Worm (Caenorhabditis elegans) whole organism, L3 larva: ENCODE measurements around the gene acp-4.

Source experiments
- R02D3.7 ChIP-seq: fragments of 150-350 bp; optimal IDR thresholded peaks from 2 replicates; lab custom pipeline; 2014; ENCODE audit warnings: missing biosample characterization, missing genetic modification characterization
- aly-2 ChIP-seq: fragments of 150-350 bp; optimal IDR thresholded peaks from 2 replicates; lab custom pipeline; 2014; ENCODE audit warnings: missing biosample characterization, missing genetic modification characterization
- ama-1 ChIP-seq: fragments of 150-350 bp; optimal IDR thresholded peaks from 2 replicates; lab custom pipeline; 2018
- ceh-16 ChIP-seq: sonication (generic microtip); optimal IDR thresholded peaks from 2 replicates; lab custom pipeline; 2017; ENCODE audit warnings: missing biosample characterization, missing genetic modification characterization
- ceh-28 ChIP-seq: fragments of 150-350 bp; optimal IDR thresholded peaks from 2 replicates; lab custom pipeline; 2014; ENCODE audit warnings: missing biosample characterization, missing genetic modification reagents, missing genetic modification characterization
- ceh-9 ChIP-seq: sonication (generic microtip); optimal IDR thresholded peaks from 2 replicates; lab custom pipeline; 2018; ENCODE audit warnings: missing biosample characterization, missing genetic modification characterization
- egl-27 ChIP-seq: sonication (generic microtip); optimal IDR thresholded peaks from 4 replicates; lab custom pipeline; 2017; ENCODE audit warnings: missing biosample characterization, missing genetic modification reagents, missing genetic modification characterization
- elt-1 ChIP-seq: fragments of 150-350 bp; optimal IDR thresholded peaks from 2 replicates; lab custom pipeline; 2014; ENCODE audit warnings: missing biosample characterization, missing genetic modification characterization
- elt-3 ChIP-seq, 3 experiments: fragments of 150-350 bp in 1 of 3; sonication (generic microtip) in 2 of 3; optimal IDR thresholded peaks; 2 replicates in 2 of 3; 4 replicates in 1 of 3; lab custom pipeline; 2014 to 2017; ENCODE audit warnings: missing biosample characterization in 3 of 3, missing genetic modification characterization in 3 of 3
- fkh-10 ChIP-seq: sonication (generic microtip); optimal IDR thresholded peaks from 2 replicates; lab custom pipeline; 2017; ENCODE audit warnings: missing biosample characterization, missing genetic modification reagents, missing genetic modification characterization
- fkh-2 ChIP-seq: fragments of 150-350 bp; optimal IDR thresholded peaks from 2 replicates; lab custom pipeline; 2014; ENCODE audit warnings: missing biosample characterization, missing genetic modification reagents, missing genetic modification characterization
- fos-1 ChIP-seq: fragments of 150-350 bp; optimal IDR thresholded peaks from 2 replicates; lab custom pipeline; 2014; ENCODE audit warnings: missing biosample characterization, missing genetic modification characterization
- hmg-11 ChIP-seq: sonication (generic microtip); optimal IDR thresholded peaks from 2 replicates; lab custom pipeline; 2016; ENCODE audit warnings: missing genetic modification characterization, missing compliant biosample characterization
- lin-15B ChIP-seq: fragments of 150-350 bp; optimal IDR thresholded peaks from 2 replicates; lab custom pipeline; 2014; ENCODE audit warnings: missing biosample characterization, missing genetic modification characterization
- lin-39 ChIP-seq: fragments of 150-350 bp; optimal IDR thresholded peaks from 2 replicates; lab custom pipeline; 2018; ENCODE audit warnings: missing biosample characterization, missing genetic modification reagents, missing genetic modification characterization
- lsy-12 ChIP-seq: sonication (generic microtip); optimal IDR thresholded peaks from 2 replicates; lab custom pipeline; 2016; ENCODE audit warnings: mild to moderate bottlenecking, missing genetic modification characterization, missing compliant biosample characterization
- mml-1 ChIP-seq: fragments of 150-350 bp; sonication (generic microtip); optimal IDR thresholded peaks from 3 replicates; lab custom pipeline; 2014; ENCODE audit warnings: missing biosample characterization, missing genetic modification characterization
- nfya-1 ChIP-seq: sonication (generic microtip); optimal IDR thresholded peaks from 2 replicates; lab custom pipeline; 2017; ENCODE audit warnings: missing genetic modification characterization, mild to moderate bottlenecking, missing compliant biosample characterization, antibody characterized with exemption, moderate library complexity; ENCODE audit not compliant: insufficient read depth
- nhr-11 ChIP-seq: fragments of 150-350 bp; optimal IDR thresholded peaks from 2 replicates; lab custom pipeline; 2014; ENCODE audit warnings: missing biosample characterization, missing genetic modification characterization
- nhr-12 ChIP-seq: fragments of 150-350 bp; optimal IDR thresholded peaks from 2 replicates; lab custom pipeline; 2014; ENCODE audit warnings: missing biosample characterization, missing genetic modification characterization
- nhr-23 ChIP-seq: fragments of 150-350 bp; optimal IDR thresholded peaks from 2 replicates; lab custom pipeline; 2014; ENCODE audit warnings: missing biosample characterization, missing genetic modification reagents, missing genetic modification characterization
- nhr-237 ChIP-seq: fragments of 150-350 bp; optimal IDR thresholded peaks from 2 replicates; lab custom pipeline; 2014; ENCODE audit warnings: missing biosample characterization, missing genetic modification characterization
- nhr-25 ChIP-seq: sonication (generic microtip); optimal IDR thresholded peaks from 2 replicates; lab custom pipeline; 2017; ENCODE audit warnings: missing biosample characterization, missing genetic modification characterization
- nhr-43 ChIP-seq: sonication (generic microtip); optimal IDR thresholded peaks from 2 replicates; lab custom pipeline; 2016; ENCODE audit warnings: mild to moderate bottlenecking, missing genetic modification characterization, missing compliant biosample characterization; ENCODE audit not compliant: poor library complexity, severe bottlenecking
- nhr-76 ChIP-seq: fragments of 150-350 bp; sonication (generic microtip); optimal IDR thresholded peaks from 5 replicates; lab custom pipeline; 2014; ENCODE audit warnings: missing biosample characterization, missing genetic modification characterization
- nhr-77 ChIP-seq: fragments of 150-350 bp; optimal IDR thresholded peaks from 2 replicates; lab custom pipeline; 2014; ENCODE audit warnings: missing biosample characterization, missing genetic modification characterization
- pha-4 ChIP-seq: fragments of 150-350 bp; optimal IDR thresholded peaks from 2 replicates; lab custom pipeline; 2014; ENCODE audit warnings: missing biosample characterization, missing genetic modification reagents, missing genetic modification characterization
- sea-2 ChIP-seq: fragments of 150-350 bp; sonication (generic microtip); optimal IDR thresholded peaks from 4 replicates; lab custom pipeline; 2014; ENCODE audit warnings: missing biosample characterization, missing genetic modification reagents, missing genetic modification characterization
- snpc-4 ChIP-seq: fragments of 150-350 bp; optimal IDR thresholded peaks from 2 replicates; lab custom pipeline; 2014; ENCODE audit warnings: missing biosample characterization, missing genetic modification characterization
- tbx-2 ChIP-seq: sonication (generic microtip); optimal IDR thresholded peaks from 2 replicates; lab custom pipeline; 2016; ENCODE audit warnings: mild to moderate bottlenecking, missing genetic modification characterization, missing compliant biosample characterization
- unc-39 ChIP-seq: sonication (generic microtip); optimal IDR thresholded peaks from 4 replicates; lab custom pipeline; 2017; ENCODE audit warnings: missing biosample characterization, missing genetic modification characterization
- unc-62 ChIP-seq: fragments of 150-350 bp; sonication (generic microtip); optimal IDR thresholded peaks from 4 replicates; lab custom pipeline; 2014; ENCODE audit warnings: missing biosample characterization, missing genetic modification reagents, missing genetic modification characterization
- zag-1 ChIP-seq: fragments of 150-350 bp; optimal IDR thresholded peaks from 2 replicates; lab custom pipeline; 2014; ENCODE audit warnings: missing biosample characterization, missing genetic modification characterization
- ztf-4 ChIP-seq: fragments of 150-350 bp; optimal IDR thresholded peaks from 2 replicates; lab custom pipeline; 2014; ENCODE audit warnings: missing biosample characterization, missing genetic modification characterization

acp-4 gene

ce11 chrII:8440097-8440496 is 5.2 kb upstream of the acp-4 start:
- TF ChIP-seq ceh-28 (tag; lab: Kevin White, UChicago) (no peak), nhr-43 (tag; lab: Kevin White, UChicago) (peak; percentile 51), nhr-23 (tag; lab: Kevin White, UChicago) (peak; percentile 50), elt-3 (tag; optimal IDR thresholded peaks at IDR 0.05; lab: Kevin White, UChicago) (peak in 1 of 3 experiments; percentile 41), nhr-25 (tag; lab: Kevin White, UChicago) (peak; percentile 74)

ce11 chrII:8438791-8439287 is 3.9 kb upstream of the acp-4 start, which contains the start of gene lips-10:
TSS of gene lips-10 (plus strand) at chrII:8439168.
- no peak for TF ChIP-seq nhr-12
- TF ChIP-seq lsy-12 (tag; lab: Kevin White, UChicago): no peak
- TF ChIP-seq lin-15B: no peak
- TF ChIP-seq nhr-23 (tag; lab: Kevin White, UChicago): peak; percentile 21
- TF ChIP-seq nhr-11: no peak
- no peak for TF ChIP-seq fos-1 (tag; lab: Kevin White, UChicago)
- TF ChIP-seq ztf-4 (tag; lab: Kevin White, UChicago): no peak
- no peak for TF ChIP-seq elt-1 (tag; lab: Kevin White, UChicago)
- no peak for TF ChIP-seq nhr-237 (tag; lab: Kevin White, UChicago)
- no peak for TF ChIP-seq pha-4
- TF ChIP-seq snpc-4 (tag; lab: Kevin White, UChicago): no peak
- TF ChIP-seq lin-39 (tag; lab: Kevin White, UChicago): no peak
- peak; percentile 80 for TF ChIP-seq nhr-25 (tag; lab: Kevin White, UChicago)
- no peak for TF ChIP-seq mml-1
- TF ChIP-seq sea-2 (GFP tag; lab: Kevin White, UChicago): no peak
- no peak for TF ChIP-seq fkh-10
- no peak for TF ChIP-seq egl-27 (tag; lab: Kevin White, UChicago)
- no peak for TF ChIP-seq R02D3.7 (tag; lab: Kevin White, UChicago)

- no peak for TF ChIP-seq hmg-11
Measured at ce11 chrII:8437035-8437434, 2.1 kb upstream of the acp-4 start, which contains the start of gene acp-3. TSS of gene acp-3 (minus strand) at chrII:8437135.

ce11 chrII:8431954-8432353 is 3.0 kb downstream of the acp-4 start, which contains the start of gene acp-2:
TSS of gene acp-2 (minus strand) at chrII:8432054.
- TF ChIP-seq lin-39 (tag; lab: Kevin White, UChicago): no peak
- TF ChIP-seq snpc-4 (tag; lab: Kevin White, UChicago): no peak
- no peak for TF ChIP-seq nhr-23 (tag; lab: Kevin White, UChicago)
- no peak for TF ChIP-seq fos-1 (tag; lab: Kevin White, UChicago)
- no peak for TF ChIP-seq nhr-237 (tag; lab: Kevin White, UChicago)

- no peak for TF ChIP-seq lin-15B
- no peak for TF ChIP-seq nhr-43 (tag; lab: Kevin White, UChicago)
- TF ChIP-seq ceh-16 (tag; lab: Kevin White, UChicago): no peak
- TF ChIP-seq lin-39 (tag; lab: Kevin White, UChicago): no peak
- no peak for TF ChIP-seq snpc-4 (tag; lab: Kevin White, UChicago)
- no peak for TF ChIP-seq nhr-237 (tag; lab: Kevin White, UChicago)
- TF ChIP-seq unc-39 (tag; lab: Kevin White, UChicago): no peak
- TF ChIP-seq R02D3.7 (tag; lab: Kevin White, UChicago): no peak
- peak; percentile 39 for TF ChIP-seq nhr-25 (tag; lab: Kevin White, UChicago)
- TF ChIP-seq ama-1 (lab: Kevin White, UChicago): no peak
- TF ChIP-seq ceh-9 (tag; lab: Kevin White, UChicago): no peak
- TF ChIP-seq aly-2 (tag; lab: Kevin White, UChicago): no peak
- no peak for TF ChIP-seq unc-62 (GFP tag; lab: Kevin White, UChicago)
- TF ChIP-seq nhr-76: no peak
- peak; percentile 38 for TF ChIP-seq pha-4
- TF ChIP-seq lsy-12 (tag; lab: Kevin White, UChicago): no peak
- TF ChIP-seq nfya-1 (tag; lab: Kevin White, UChicago): peak; percentile 32
- TF ChIP-seq fos-1 (tag; lab: Kevin White, UChicago): no peak
- TF ChIP-seq zag-1 (tag; lab: Kevin White, UChicago): no peak
- peak; percentile 53 for TF ChIP-seq nhr-23 (tag; lab: Kevin White, UChicago)
- no peak for TF ChIP-seq nhr-77
- TF ChIP-seq fkh-2: no peak
- no peak for TF ChIP-seq tbx-2 (tag; lab: Kevin White, UChicago)
- TF ChIP-seq, all 47 proteins: peak for 4
Measured at ce11 chrII:8428947-8429919, 5.7 kb downstream of the acp-4 start.
